2 fruit fly cellular contexts compared by ENCODE assay signal in genomic region chr2L:14519251-14519650, dm6.
TF ChIP-seq lines count a peak whose summit lies in the region.

No protein-coding gene starts in this region.

TF ChIP-seq in whole organism, embryonic, 481 proteins besides CTCF, POLR2A, EP300 and RAD21 (continued from another document and continues in another):
- TF ChIP-seq run (tag; optimal IDR thresholded peaks at IDR 0.05; lab: Kevin White, UChicago) (no peak), CG30403 (GFP tag; optimal IDR thresholded peaks at IDR 0.05; lab: Kevin White, UChicago) (peak; percentile 57), wdn (GFP tag; IDR thresholded peaks at IDR 0.05; lab: Robert Waterston, UW) (no peak), CG16815 (GFP tag; optimal IDR thresholded peaks at IDR 0.05; lab: Kevin White, UChicago) (peak; percentile 45), Dip2 (GFP tag; IDR thresholded peaks at IDR 0.05; lab: Robert Waterston, UW) (no peak), Blimp-1 (GFP tag; optimal IDR thresholded peaks at IDR 0.05; lab: Kevin White, UChicago) (peak; percentile 54), CG9797 (GFP tag; optimal IDR thresholded peaks at IDR 0.05; lab: Kevin White, UChicago) (no peak), CG10267 (tag; optimal IDR thresholded peaks at IDR 0.05; lab: Kevin White, UChicago) (peak; percentile 52), sisA (GFP tag; IDR thresholded peaks at IDR 0.05; lab: Robert Waterston, UW) (peak; percentile 20; the same call in 1 of the 2 replicates), Adf1 (GFP tag; IDR thresholded peaks at IDR 0.05; lab: Robert Waterston, UW) (no peak), E2f1 (GFP tag; IDR thresholded peaks at IDR 0.05; lab: Robert Waterston, UW) (0 out of 2 replicates have a peak, but pooled peaks have one; percentile 33), CG7786 (GFP tag; optimal IDR thresholded peaks at IDR 0.05; lab: Kevin White, UChicago) (no peak), lilli (GFP tag; optimal IDR thresholded peaks at IDR 0.05; lab: Kevin White, UChicago) (peak; percentile 52), insv (GFP tag; optimal IDR thresholded peaks at IDR 0.05; lab: Kevin White, UChicago) (no peak), CG17385 (GFP tag; optimal IDR thresholded peaks at IDR 0.05; lab: Kevin White, UChicago) (no peak), H15 (GFP tag; IDR thresholded peaks at IDR 0.05; lab: Robert Waterston, UW) (no peak), klu (GFP tag; IDR thresholded peaks at IDR 0.05; lab: Robert Waterston, UW) (no peak), ab (GFP tag; optimal IDR thresholded peaks at IDR 0.05; lab: Kevin White, UChicago) (no peak), cato (GFP tag; optimal IDR thresholded peaks at IDR 0.05; lab: Kevin White, UChicago; ENCODE audit: borderline replicate concordance) (no peak), jing (GFP tag; optimal IDR thresholded peaks at IDR 0.05; lab: Kevin White, UChicago) (peak; percentile 4), bab2 (GFP tag; optimal IDR thresholded peaks at IDR 0.05; lab: Kevin White, UChicago) (peak; percentile 49), dysf (GFP tag; IDR thresholded peaks at IDR 0.05; lab: Robert Waterston, UW) (peak; percentile 46; the same call in 1 of the 3 replicates), Max (GFP tag; optimal IDR thresholded peaks at IDR 0.05; lab: Kevin White, UChicago) (no peak), ERR (GFP tag; optimal IDR thresholded peaks at IDR 0.05; lab: Kevin White, UChicago) (no peak), CG13123 (GFP tag; optimal IDR thresholded peaks at IDR 0.05; lab: Kevin White, UChicago) (no peak), Ssrp (tag; optimal IDR thresholded peaks at IDR 0.05; lab: Kevin White, UChicago) (peak; percentile 51), CG17328 (GFP tag; IDR thresholded peaks at IDR 0.05; lab: Robert Waterston, UW) (peak; percentile 79), sob (GFP tag; IDR thresholded peaks at IDR 0.05; lab: Robert Waterston, UW) (no peak), Ptx1 (GFP tag; IDR thresholded peaks at IDR 0.05; lab: Robert Waterston, UW) (peak; percentile 65), Hsf (GFP tag; optimal IDR thresholded peaks at IDR 0.05; lab: Kevin White, UChicago) (peak; percentile 45), CG8290 (GFP tag; optimal IDR thresholded peaks at IDR 0.05; lab: Kevin White, UChicago) (no peak), CG8290 (tag; optimal IDR thresholded peaks at IDR 0.05; lab: Kevin White, UChicago) (no peak), chn (GFP tag; optimal IDR thresholded peaks at IDR 0.05; lab: Kevin White, UChicago) (peak; percentile 47), ATbp (GFP tag; optimal IDR thresholded peaks at IDR 0.05; lab: Kevin White, UChicago) (peak; percentile 39), twi (tag; optimal IDR thresholded peaks at IDR 0.05; lab: Kevin White, UChicago) (no peak), CG18476 (GFP tag; optimal IDR thresholded peaks at IDR 0.05; lab: Kevin White, UChicago) (peak; percentile 19), Antp (GFP tag; optimal IDR thresholded peaks at IDR 0.05; lab: Kevin White, UChicago) (no peak), CG2875 (GFP tag; optimal IDR thresholded peaks at IDR 0.05; lab: Kevin White, UChicago) (peak; percentile 19), sd (tag; optimal IDR thresholded peaks at IDR 0.05; lab: Kevin White, UChicago) (no peak), dmrt99B (tag; optimal IDR thresholded peaks at IDR 0.05; lab: Kevin White, UChicago) (peak; percentile 35), cwo (GFP tag; optimal IDR thresholded peaks at IDR 0.05; lab: Kevin White, UChicago) (no peak), tio (GFP tag; optimal IDR thresholded peaks at IDR 0.05; lab: Kevin White, UChicago) (peak; percentile 22), CG10431 (GFP tag; optimal IDR thresholded peaks at IDR 0.05; lab: Kevin White, UChicago) (no peak), lab (GFP tag; optimal IDR thresholded peaks at IDR 0.05; lab: Kevin White, UChicago) (no peak), CoRest (tag; optimal IDR thresholded peaks at IDR 0.05; lab: Kevin White, UChicago) (peak; percentile 52), zfh1 (GFP tag; IDR thresholded peaks at IDR 0.05; lab: Robert Waterston, UW) (peak; percentile 85), CG4730 (GFP tag; IDR thresholded peaks at IDR 0.05; lab: Robert Waterston, UW) (no peak), kay (GFP tag; optimal IDR thresholded peaks at IDR 0.05; lab: Kevin White, UChicago) (peak; percentile 18), CG1792 (GFP tag; optimal IDR thresholded peaks at IDR 0.05; lab: Kevin White, UChicago) (no peak), Oli (tag; optimal IDR thresholded peaks at IDR 0.05; lab: Kevin White, UChicago) (peak; percentile 62), grn (GFP tag; optimal IDR thresholded peaks at IDR 0.05; lab: Kevin White, UChicago) (no peak), Atf6 (GFP tag; IDR thresholded peaks at IDR 0.05; lab: Robert Waterston, UW) (no peak), slou (GFP tag; optimal IDR thresholded peaks at IDR 0.05; lab: Kevin White, UChicago) (no peak), Hr51 (GFP tag; optimal IDR thresholded peaks at IDR 0.05; lab: Kevin White, UChicago) (peak in 1 of 2 experiments; percentile 69), Hr3 (GFP tag; optimal IDR thresholded peaks at IDR 0.05; lab: Kevin White, UChicago) (peak; percentile 64), HLHmδ (GFP tag; optimal IDR thresholded peaks at IDR 0.05; lab: Kevin White, UChicago) (no peak), Pdp1 (GFP tag; optimal IDR thresholded peaks at IDR 0.05; lab: Kevin White, UChicago) (peak in 1 of 2 experiments; percentile 7), CG1603 (tag; optimal IDR thresholded peaks at IDR 0.05; lab: Kevin White, UChicago) (peak; percentile 37), otp (GFP tag; IDR thresholded peaks at IDR 0.05; lab: Robert Waterston, UW) (0 out of 3 replicates have a peak, but pooled peaks have one; percentile 8), CG16813 (GFP tag; IDR thresholded peaks at IDR 0.05; lab: Robert Waterston, UW; ENCODE audit: partially characterized antibody) (no peak), CG32772 (GFP tag; IDR thresholded peaks at IDR 0.05; lab: Robert Waterston, UW) (no peak), tap (tag; optimal IDR thresholded peaks at IDR 0.05; lab: Kevin White, UChicago) (no peak), CG1529 (GFP tag; optimal IDR thresholded peaks at IDR 0.05; lab: Kevin White, UChicago) (peak; percentile 8), lola (GFP tag; optimal IDR thresholded peaks at IDR 0.05; lab: Kevin White, UChicago) (peak in 1 of 3 experiments; percentile 72), D19A (tag; optimal IDR thresholded peaks at IDR 0.05; lab: Kevin White, UChicago) (peak; percentile 65), CG18011 (GFP tag; optimal IDR thresholded peaks at IDR 0.05; lab: Kevin White, UChicago) (no peak), Sry-δ (GFP tag; optimal IDR thresholded peaks at IDR 0.05; lab: Kevin White, UChicago) (no peak)

TF ChIP-seq in whole organism, prepupa, 60 proteins besides CTCF, POLR2A, EP300 and RAD21 (continued from another document):
- peak; percentile 81 for TF ChIP-seq Sox102F (GFP tag; optimal IDR thresholded peaks at IDR 0.05; lab: Kevin White, UChicago)
- TF ChIP-seq Sox15 (GFP tag; optimal IDR thresholded peaks at IDR 0.05; lab: Kevin White, UChicago): peak; percentile 19
- peak; percentile 50 for TF ChIP-seq cyc (GFP tag; optimal IDR thresholded peaks at IDR 0.05; lab: Kevin White, UChicago)
- TF ChIP-seq OdsH (GFP tag; optimal IDR thresholded peaks at IDR 0.05; lab: Kevin White, UChicago): peak; percentile 67
- no peak for TF ChIP-seq fkh (GFP tag; optimal IDR thresholded peaks at IDR 0.05; lab: Kevin White, UChicago)
- peak; percentile 72 for TF ChIP-seq Sox14 (GFP tag; optimal IDR thresholded peaks at IDR 0.05; lab: Kevin White, UChicago)
- peak; percentile 64 for TF ChIP-seq topi (GFP tag; optimal IDR thresholded peaks at IDR 0.05; lab: Kevin White, UChicago)
- TF ChIP-seq CG6163 (GFP tag; IDR thresholded peaks at IDR 0.05; lab: Robert Waterston, UW): peak; percentile 45; the same call in 1 of the 3 replicates
- no peak for TF ChIP-seq CG16779 (tag; optimal IDR thresholded peaks at IDR 0.05; lab: Kevin White, UChicago)
- no peak for TF ChIP-seq Blimp-1 (GFP tag; optimal IDR thresholded peaks at IDR 0.05; lab: Kevin White, UChicago)
- peak; percentile 41 for TF ChIP-seq CG10631 (GFP tag; optimal IDR thresholded peaks at IDR 0.05; lab: Kevin White, UChicago)
- TF ChIP-seq svp (GFP tag; lab: Kevin White, UChicago): peak; percentile 87
- peak; percentile 53; the same call in 1 of the 2 replicates for TF ChIP-seq CG15336 (GFP tag; IDR thresholded peaks at IDR 0.05; lab: Robert Waterston, UW)
- no peak for TF ChIP-seq CG1621 (tag; optimal IDR thresholded peaks at IDR 0.05; lab: Kevin White, UChicago)
- peak; percentile 68 for TF ChIP-seq CG34406 (GFP tag; optimal IDR thresholded peaks at IDR 0.05; lab: Kevin White, UChicago)
- peak; percentile 78 for TF ChIP-seq Met (GFP tag; optimal IDR thresholded peaks at IDR 0.05; lab: Kevin White, UChicago)
- peak; percentile 82 for TF ChIP-seq Smox (GFP tag; optimal IDR thresholded peaks at IDR 0.05; lab: Kevin White, UChicago)
- no peak for TF ChIP-seq CG7368 (GFP tag; optimal IDR thresholded peaks at IDR 0.05; lab: Kevin White, UChicago)
- TF ChIP-seq CG6276 (GFP tag; optimal IDR thresholded peaks at IDR 0.05; lab: Kevin White, UChicago): no peak
- peak; percentile 28; the same call in 1 of the 3 replicates for TF ChIP-seq eg (GFP tag; IDR thresholded peaks at IDR 0.05; lab: Robert Waterston, UW)
- peak; percentile 57 for TF ChIP-seq CG32006 (GFP tag; optimal IDR thresholded peaks at IDR 0.05; lab: Kevin White, UChicago)
- peak; percentile 63 for TF ChIP-seq fd59A (GFP tag; optimal IDR thresholded peaks at IDR 0.05; lab: Kevin White, UChicago)
- peak; percentile 58 for TF ChIP-seq Ets21C (GFP tag; optimal IDR thresholded peaks at IDR 0.05; lab: Kevin White, UChicago)
- no peak for TF ChIP-seq CG4318 (GFP tag; optimal IDR thresholded peaks at IDR 0.05; lab: Kevin White, UChicago)
- TF ChIP-seq Ets96B (tag; optimal IDR thresholded peaks at IDR 0.05; lab: Kevin White, UChicago): peak; percentile 61
- TF ChIP-seq pdm3 (GFP tag; optimal IDR thresholded peaks at IDR 0.05; lab: Kevin White, UChicago): peak; percentile 76
- no peak for TF ChIP-seq Lpt (GFP tag; optimal IDR thresholded peaks at IDR 0.05; lab: Kevin White, UChicago)
- peak; percentile 87 for TF ChIP-seq esn (GFP tag; optimal IDR thresholded peaks at IDR 0.05; lab: Kevin White, UChicago)
- peak; percentile 60 for TF ChIP-seq CG3919 (GFP tag; optimal IDR thresholded peaks at IDR 0.05; lab: Kevin White, UChicago)
- peak; percentile 74 for TF ChIP-seq CG6792 (GFP tag; optimal IDR thresholded peaks at IDR 0.05; lab: Kevin White, UChicago)
- peak; percentile 19 for TF ChIP-seq CG3032 (tag; optimal IDR thresholded peaks at IDR 0.05; lab: Kevin White, UChicago)
- TF ChIP-seq CG8119 (GFP tag; IDR thresholded peaks at IDR 0.05; lab: Robert Waterston, UW): peak; percentile 75
- TF ChIP-seq CG9139 (GFP tag; optimal IDR thresholded peaks at IDR 0.05; lab: Kevin White, UChicago): no peak
- peak; percentile 57 for TF ChIP-seq Eip75B (GFP tag; optimal IDR thresholded peaks at IDR 0.05; lab: Kevin White, UChicago)
- peak; percentile 63 for TF ChIP-seq Hr39 (GFP tag; optimal IDR thresholded peaks at IDR 0.05; lab: Kevin White, UChicago)
- no peak for TF ChIP-seq Gug (GFP tag; IDR thresholded peaks at IDR 0.05; lab: Robert Waterston, UW)
- no peak for TF ChIP-seq CG11294 (GFP tag; IDR thresholded peaks at IDR 0.05; lab: Robert Waterston, UW)
